Worm (Caenorhabditis elegans): Measurements from ENCODE around the gene ZK616.8.
"Not testable (repeated sequence)": the region's sequence is repeated elsewhere in the genome, so short reads cannot be mapped to it uniquely, and the experiment has no call there.

ZK616.8 gene

ce11 chrIV:5411641-5412337 is at the start of gene ZK616.8:
Gene ZK616.8, minus strand, starts transcription at chrIV:5412193.
- no peak for TF ChIP-seq attf-3 (GFP tag; conservative IDR thresholded peaks at IDR 0.05)
- TF ChIP-seq nhr-80 (tag; optimal IDR thresholded peaks at IDR 0.05), result no peak
- no peak for TF ChIP-seq lag-1 (GFP tag; IDR thresholded peaks at IDR 0.05)
- no peak for TF ChIP-seq C17E4.6 (GFP tag; IDR thresholded peaks at IDR 0.05)
- TF ChIP-seq F55B11.4 (tag; optimal IDR thresholded peaks at IDR 0.05; ENCODE audit: borderline replicate concordance, insufficient read depth), result no peak
- no peak for TF ChIP-seq pbrm-1 (GFP tag; IDR thresholded peaks at IDR 0.05)
- no peak for TF ChIP-seq unc-130 (GFP tag; optimal IDR thresholded peaks at IDR 0.05)
- TF ChIP-seq let-607 (tag; optimal IDR thresholded peaks at IDR 0.05), result no peak
- no peak for TF ChIP-seq mes-4 (tag; optimal IDR thresholded peaks at IDR 0.05)
- no peak for TF ChIP-seq gei-17 (GFP tag; optimal IDR thresholded peaks at IDR 0.05)
- no peak for TF ChIP-seq nhr-90 (tag; optimal IDR thresholded peaks at IDR 0.05)
- no peak for TF ChIP-seq C06A6.2 (GFP tag; conservative IDR thresholded peaks at IDR 0.05)
- TF ChIP-seq ztf-26 (tag; optimal IDR thresholded peaks at IDR 0.05), result no peak
- no peak for TF ChIP-seq F49E8.2 (tag; optimal IDR thresholded peaks at IDR 0.05; ENCODE audit: insufficient read depth)
- no peak for TF ChIP-seq bed-1 (GFP tag; IDR thresholded peaks at IDR 0.05)
- TF ChIP-seq hmg-20 (GFP tag; IDR thresholded peaks at IDR 0.05), result no peak
- no peak for TF ChIP-seq B0019.2 (GFP tag; conservative IDR thresholded peaks at IDR 0.05)
- TF ChIP-seq madf-6 (GFP tag; IDR thresholded peaks at IDR 0.05), result no peak
- no peak for TF ChIP-seq ets-4 (GFP tag; optimal IDR thresholded peaks at IDR 0.05)

- TF ChIP-seq rec-8 (tag; optimal IDR thresholded peaks at IDR 0.05); attf-6 (GFP tag; IDR thresholded peaks at IDR 0.05); hlh-12 (tag; optimal IDR thresholded peaks at IDR 0.05): not testable (repeated sequence)
These were observed 44.0 kb upstream of the ZK616.8 start, which contains the start of gene Y4C6A.3 for ce11 chrIV:5455999-5456398. Gene Y4C6A.3, minus strand, starts transcription at chrIV:5456099.

- TF ChIP-seq attf-6 (GFP tag; IDR thresholded peaks at IDR 0.05) (no peak), rpc-1 (optimal IDR thresholded peaks at IDR 0.05) (no peak), rpc-1 (tag; optimal IDR thresholded peaks at IDR 0.05) (no peak), nfyb-1 (GFP tag; IDR thresholded peaks at IDR 0.05) (no peak), F57C9.4 (tag; optimal IDR thresholded peaks at IDR 0.05) (no peak), lin-54 (GFP tag; optimal IDR thresholded peaks at IDR 0.05) (no peak), lin-26 (GFP tag; IDR thresholded peaks at IDR 0.05) (no peak), snpc-4 (GFP tag; optimal IDR thresholded peaks at IDR 0.05) (no peak), snpc-4 (tag; optimal IDR thresholded peaks at IDR 0.05) (no peak), nhr-179 (tag; optimal IDR thresholded peaks at IDR 0.05) (no peak), let-526 (GFP tag; IDR thresholded peaks at IDR 0.05) (no peak), ekl-4 (GFP tag; IDR thresholded peaks at IDR 0.05) (no peak), ceh-27 (GFP tag; optimal IDR thresholded peaks at IDR 0.05) (no peak), rec-8 (tag; optimal IDR thresholded peaks at IDR 0.05) (no peak), egrh-3 (GFP tag; IDR thresholded peaks at IDR 0.05) (no peak), sptf-2 (GFP tag; optimal IDR thresholded peaks at IDR 0.05) (no peak), hsf-1 (GFP tag; IDR thresholded peaks at IDR 0.05) (no peak)
These were observed 40.7 kb upstream of the ZK616.8 start, which contains the start of gene Y4C6A.4 for ce11 chrIV:5452667-5453066. Gene Y4C6A.4, plus strand, starts transcription at chrIV:5452967.
